Worm (Caenorhabditis elegans): ENCODE data around the gene K11D12.12.

ce11 chrV:5067390-5067789 lies 15.3 kb downstream of the K11D12.12 start:
- TF ChIP-seq ama-1 (optimal IDR thresholded peaks at IDR 0.05), result no peak
- TF ChIP-seq nhr-12 (tag; optimal IDR thresholded peaks at IDR 0.05), result no peak
